Worm (Caenorhabditis elegans): ENCODE results near the gene T22C8.4.

Gene T22C8.4

ce11 chrII:8599214-8599613, 24.1 kb downstream of the T22C8.4 start, which contains the start of gene F28C6.5:
Gene F28C6.5 (plus strand): TSS chrII:8599514.
- TF ChIP-seq dmd-8 (GFP tag; IDR thresholded peaks at IDR 0.05) (no peak), lir-3 (tag; optimal IDR thresholded peaks at IDR 0.05) (no peak), Y105C5A.15 (GFP tag; IDR thresholded peaks at IDR 0.05) (no peak), arid-1 (GFP tag; conservative IDR thresholded peaks at IDR 0.05) (no peak), ceh-44 (GFP tag; IDR thresholded peaks at IDR 0.05) (no peak), attf-4 (tag; optimal IDR thresholded peaks at IDR 0.05) (no peak), R02D3.7 (tag; optimal IDR thresholded peaks at IDR 0.05) (no peak), hlh-30 (tag; optimal IDR thresholded peaks at IDR 0.05; ENCODE audit: insufficient read depth) (no peak), tag-97 (GFP tag; IDR thresholded peaks at IDR 0.05) (no peak), ceh-28 (tag; optimal IDR thresholded peaks at IDR 0.05) (no peak), jun-1 (tag; optimal IDR thresholded peaks at IDR 0.05) (no peak), lin-15B (tag; optimal IDR thresholded peaks at IDR 0.05) (no peak), zfp-3 (GFP tag; conservative IDR thresholded peaks at IDR 0.05) (no peak), mdl-1 (tag; optimal IDR thresholded peaks at IDR 0.05) (no peak)

- no peak for TF ChIP-seq mdl-1 (tag; optimal IDR thresholded peaks at IDR 0.05)
- peak in 1 of 2 experiments; percentile 94 for TF ChIP-seq unc-62 (GFP tag; optimal IDR thresholded peaks at IDR 0.05 in 1 of 2)
- no peak for TF ChIP-seq unc-62 (tag; optimal IDR thresholded peaks at IDR 0.05)
Measured at ce11 chrII:8593840-8594625, 29.3 kb downstream of the T22C8.4 start, which contains the start of gene aptf-3. Gene aptf-3 (plus strand): TSS chrII:8594190.

- TF ChIP-seq mxl-2 (GFP tag; conservative IDR thresholded peaks at IDR 0.05): no peak
- no peak for TF ChIP-seq madf-9 (GFP tag; conservative IDR thresholded peaks at IDR 0.05)
- no peak for TF ChIP-seq R02D3.7 (tag; optimal IDR thresholded peaks at IDR 0.05)
- TF ChIP-seq hif-1 (tag; optimal IDR thresholded peaks at IDR 0.05): no peak
- no peak for TF ChIP-seq nhr-6 (tag; optimal IDR thresholded peaks at IDR 0.05)
- TF ChIP-seq rbr-2 (tag; optimal IDR thresholded peaks at IDR 0.05): no peak
- TF ChIP-seq spr-1 (tag; optimal IDR thresholded peaks at IDR 0.05): no peak
- TF ChIP-seq nhr-77 (tag; optimal IDR thresholded peaks at IDR 0.05): no peak
- no peak for TF ChIP-seq Y5F2A.4 (GFP tag; optimal IDR thresholded peaks at IDR 0.05)
- TF ChIP-seq snpc-4 (tag; optimal IDR thresholded peaks at IDR 0.05): no peak
- TF ChIP-seq nhr-111 (GFP tag; optimal IDR thresholded peaks at IDR 0.05): no peak
- no peak for TF ChIP-seq T20F7.1 (GFP tag; optimal IDR thresholded peaks at IDR 0.05)
- TF ChIP-seq mep-1 (tag; optimal IDR thresholded peaks at IDR 0.05): no peak
- no peak for TF ChIP-seq arid-1 (GFP tag; conservative IDR thresholded peaks at IDR 0.05)
- no peak for TF ChIP-seq tag-97 (GFP tag; IDR thresholded peaks at IDR 0.05)
- no peak for TF ChIP-seq zfp-2 (tag; optimal IDR thresholded peaks at IDR 0.05)
- TF ChIP-seq ztf-11 (tag; optimal IDR thresholded peaks at IDR 0.05): no peak
- TF ChIP-seq cey-2 (tag; optimal IDR thresholded peaks at IDR 0.05; ENCODE audit: borderline replicate concordance, insufficient read depth): no peak
Measured at ce11 chrII:8590684-8591083, 32.6 kb downstream of the T22C8.4 start, which contains the start of gene aptf-4. Gene aptf-4 (plus strand): TSS chrII:8590984.

- TF ChIP-seq T26A8.4 (GFP tag; IDR thresholded peaks at IDR 0.05) (no peak), hlh-11 (tag; optimal IDR thresholded peaks at IDR 0.05) (no peak), unc-62 (GFP tag; optimal IDR thresholded peaks at IDR 0.05 in 1 of 2) (peak in 1 of 2 experiments; percentile 91), unc-62 (tag; optimal IDR thresholded peaks at IDR 0.05) (no peak), dmd-8 (GFP tag; IDR thresholded peaks at IDR 0.05) (no peak), php-3 (GFP tag; IDR thresholded peaks at IDR 0.05) (no peak), ces-1 (GFP tag; optimal IDR thresholded peaks at IDR 0.05) (peak; percentile 85), gei-8 (GFP tag; optimal IDR thresholded peaks at IDR 0.05) (no peak), zfp-3 (GFP tag; conservative IDR thresholded peaks at IDR 0.05) (no peak), aha-1 (tag) (peak; percentile 53), snpc-4 (tag; optimal IDR thresholded peaks at IDR 0.05) (no peak)
Measured at ce11 chrII:8589227-8589626, 34.1 kb downstream of the T22C8.4 start.

Measured in whole organism, L4 larva.